Worm (Caenorhabditis elegans): ENCODE results near the gene gob-1.

DNA sequence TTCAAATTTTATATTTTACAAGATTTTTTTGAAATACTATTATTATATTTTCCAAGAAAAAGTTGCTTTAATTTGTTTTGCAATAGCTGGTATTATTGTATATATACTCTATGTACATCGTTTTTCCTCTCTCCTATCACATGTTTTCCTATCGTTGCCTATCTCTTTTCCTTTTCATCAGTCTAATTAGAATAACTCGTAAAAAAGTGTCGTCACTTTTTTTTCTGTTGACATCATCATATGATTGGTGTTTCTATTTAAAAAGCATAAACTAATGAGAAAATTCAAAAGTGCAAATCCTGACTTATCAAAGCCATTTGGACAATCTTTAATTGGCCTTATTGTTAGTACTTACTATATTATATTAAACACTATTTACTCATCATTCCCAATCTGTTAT, 42.6 kb downstream of the gob-1 start:
- TF ChIP-seq pha-4 (tag; optimal IDR thresholded peaks at IDR 0.05) (no peak), nhr-28 (tag; optimal IDR thresholded peaks at IDR 0.05) (no peak)
